Fruit fly (Drosophila melanogaster): Measurements from ENCODE around the gene Gr2a.

The Gr2a gene

DNA sequence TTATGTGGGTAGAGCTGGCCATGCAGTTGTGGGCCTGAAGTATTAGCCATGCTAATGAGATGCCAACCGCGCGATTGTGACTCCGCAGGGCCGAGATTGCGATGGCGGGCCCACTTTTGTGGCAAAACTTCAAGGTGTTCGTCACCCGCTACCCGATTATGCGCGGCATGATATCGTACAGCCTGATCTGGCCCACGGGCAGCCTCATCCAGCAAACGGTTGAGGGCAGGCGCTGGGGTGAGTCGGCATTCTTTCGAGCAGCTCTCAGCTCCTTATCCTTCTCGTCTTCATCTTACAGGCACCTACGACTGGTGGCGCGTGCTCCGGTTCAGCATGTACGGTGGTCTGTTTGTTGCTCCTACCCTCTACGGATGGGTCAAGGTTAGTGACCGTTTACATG is 17.5 kb downstream of the Gr2a start, which contains the start of gene CG32808:
Gene CG32808 (minus strand): TSS at position 101 of the 400 bp plus-strand sequence.
- TF ChIP-seq CG6792 (GFP tag; optimal IDR thresholded peaks at IDR 0.05) (no peak), Eip93F (GFP tag; optimal IDR thresholded peaks at IDR 0.05) (no peak), CG31627 (GFP tag; optimal IDR thresholded peaks at IDR 0.05) (no peak), CG3919 (GFP tag; optimal IDR thresholded peaks at IDR 0.05) (no peak), CG9139 (GFP tag; optimal IDR thresholded peaks at IDR 0.05) (no peak), spab (GFP tag; optimal IDR thresholded peaks at IDR 0.05) (no peak)

DNA sequence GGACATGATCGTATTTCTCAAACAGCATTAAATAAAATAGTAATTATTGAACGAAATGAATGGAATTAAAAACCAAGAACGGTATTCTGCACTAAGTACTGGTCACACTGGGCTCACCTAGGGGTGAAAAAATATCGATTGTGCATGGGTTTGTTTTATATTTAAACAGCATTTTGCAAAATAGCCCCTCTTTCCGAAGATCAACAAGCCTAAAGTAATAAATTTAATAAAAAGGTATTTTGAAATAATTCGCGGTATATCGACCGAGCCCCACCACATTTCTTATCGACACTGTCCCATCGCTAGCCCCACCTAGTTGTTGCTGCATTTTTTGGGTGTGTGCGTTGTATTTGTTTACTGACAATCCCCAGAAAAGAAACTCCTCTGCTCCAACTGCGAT is 18.3 kb downstream of the Gr2a start, which contains the start of gene pck:
Gene pck (plus strand): TSS at position 105 of the 400 bp plus-strand sequence.
- TF ChIP-seq CG32006 (GFP tag; optimal IDR thresholded peaks at IDR 0.05) (no peak), CG1621 (tag; optimal IDR thresholded peaks at IDR 0.05) (peak; percentile 18), CG34406 (GFP tag; optimal IDR thresholded peaks at IDR 0.05) (peak; percentile 52), CG8119 (GFP tag; IDR thresholded peaks at IDR 0.05) (0 out of 3 replicates have a peak, but pooled peaks have one; percentile 30), vri (GFP tag; optimal IDR thresholded peaks at IDR 0.05) (no peak), svp (GFP tag) (no peak), Blimp-1 (GFP tag; optimal IDR thresholded peaks at IDR 0.05) (no peak), cyc (GFP tag; optimal IDR thresholded peaks at IDR 0.05) (peak; percentile 66), Met (GFP tag; optimal IDR thresholded peaks at IDR 0.05) (no peak), fd59A (GFP tag; optimal IDR thresholded peaks at IDR 0.05) (no peak), CG7368 (GFP tag; optimal IDR thresholded peaks at IDR 0.05) (peak; percentile 51), Sox102F (GFP tag; optimal IDR thresholded peaks at IDR 0.05) (peak; percentile 66), Smox (GFP tag; optimal IDR thresholded peaks at IDR 0.05) (peak; percentile 65), CG6276 (GFP tag; optimal IDR thresholded peaks at IDR 0.05) (no peak), Ets21C (GFP tag; optimal IDR thresholded peaks at IDR 0.05) (peak; percentile 50), CG16779 (tag; optimal IDR thresholded peaks at IDR 0.05) (no peak), fkh (GFP tag; optimal IDR thresholded peaks at IDR 0.05) (no peak), CG15336 (GFP tag; IDR thresholded peaks at IDR 0.05) (peak; percentile 49; the same call in 1 of the 2 replicates), CG10631 (GFP tag; optimal IDR thresholded peaks at IDR 0.05) (no peak), Lpt (GFP tag; optimal IDR thresholded peaks at IDR 0.05) (peak; percentile 15), CG6792 (GFP tag; optimal IDR thresholded peaks at IDR 0.05) (peak; percentile 47), CG11762 (GFP tag; optimal IDR thresholded peaks at IDR 0.05; ENCODE audit: insufficient read depth) (peak; percentile 12), CG6854 (GFP tag; optimal IDR thresholded peaks at IDR 0.05) (no peak), Hr39 (GFP tag; optimal IDR thresholded peaks at IDR 0.05) (peak; percentile 56), pdm3 (GFP tag; optimal IDR thresholded peaks at IDR 0.05) (peak; percentile 70), CG6163 (GFP tag; IDR thresholded peaks at IDR 0.05) (peak; percentile 75), spab (GFP tag; optimal IDR thresholded peaks at IDR 0.05) (no peak), CG6808 (GFP tag; optimal IDR thresholded peaks at IDR 0.05) (no peak), Sox14 (GFP tag; optimal IDR thresholded peaks at IDR 0.05) (peak; percentile 71), Eip78C (GFP tag) (peak; percentile 66), CG3919 (GFP tag; optimal IDR thresholded peaks at IDR 0.05) (peak; percentile 76), Hr4 (GFP tag; optimal IDR thresholded peaks at IDR 0.05) (no peak), Eip75B (GFP tag; optimal IDR thresholded peaks at IDR 0.05) (peak; percentile 66), CG11294 (GFP tag; IDR thresholded peaks at IDR 0.05) (no peak), eg (GFP tag; IDR thresholded peaks at IDR 0.05) (peak; percentile 77), Ets96B (tag; optimal IDR thresholded peaks at IDR 0.05) (peak; percentile 26), Hr38 (GFP tag; optimal IDR thresholded peaks at IDR 0.05) (no peak), ss (GFP tag; optimal IDR thresholded peaks at IDR 0.05) (no peak), Gug (GFP tag; IDR thresholded peaks at IDR 0.05) (no peak; the same call in 1 of the 2 replicates), fd85E (GFP tag; optimal IDR thresholded peaks at IDR 0.05) (no peak), CG8632 (GFP tag; optimal IDR thresholded peaks at IDR 0.05) (peak; percentile 41), dsx (GFP tag; optimal IDR thresholded peaks at IDR 0.05; ENCODE audit: poor library complexity, severe bottlenecking) (no peak), lz (GFP tag; optimal IDR thresholded peaks at IDR 0.05) (peak; percentile 70), achi (GFP tag; optimal IDR thresholded peaks at IDR 0.05) (peak; percentile 60), Eip93F (GFP tag; optimal IDR thresholded peaks at IDR 0.05) (no peak), topi (GFP tag; optimal IDR thresholded peaks at IDR 0.05) (peak; percentile 65), acj6 (GFP tag; optimal IDR thresholded peaks at IDR 0.05) (no peak), OdsH (GFP tag; optimal IDR thresholded peaks at IDR 0.05) (peak; percentile 67), CG9139 (GFP tag; optimal IDR thresholded peaks at IDR 0.05) (no peak)

Measured in whole organism, prepupa.